Worm (Caenorhabditis elegans): Measurements from ENCODE around the gene nhr-168.

ce11 chrV:13366488-13366887 lies 32.8 kb upstream of the nhr-168 start:
- TF ChIP-seq lsy-2 (tag; optimal IDR thresholded peaks at IDR 0.05) (no peak), lin-39 (tag; optimal IDR thresholded peaks at IDR 0.05) (no peak), lir-3 (tag; optimal IDR thresholded peaks at IDR 0.05) (no peak), lin-15B (tag; optimal IDR thresholded peaks at IDR 0.05) (no peak), nhr-28 (tag; optimal IDR thresholded peaks at IDR 0.05) (no peak), ces-1 (GFP tag; optimal IDR thresholded peaks at IDR 0.05) (no peak), nhr-111 (GFP tag; optimal IDR thresholded peaks at IDR 0.05) (no peak), zip-11 (GFP tag; IDR thresholded peaks at IDR 0.05) (no peak), pha-4 (GFP tag; IDR thresholded peaks at IDR 0.05) (no peak), pha-4 (tag; optimal IDR thresholded peaks at IDR 0.05) (no peak), nhr-77 (tag; optimal IDR thresholded peaks at IDR 0.05) (no peak), snpc-4 (tag; optimal IDR thresholded peaks at IDR 0.05) (no peak), nhr-6 (tag; optimal IDR thresholded peaks at IDR 0.05) (no peak), aly-2 (tag; optimal IDR thresholded peaks at IDR 0.05) (no peak)
